Fruit fly (Drosophila melanogaster) whole organism, embryonic: ENCODE results near the gene Evi5.

Source experiments
- BEAF-32 ChIP-seq: fragments of 200-800 bp; sonication (Bioruptor generic); optimal IDR thresholded peaks from 3 replicates; lab custom pipeline; 2017; ENCODE audit warnings: missing biosample characterization, missing genetic modification characterization, mild to moderate bottlenecking, moderate library complexity, missing genetic modification reagents
- Bgb ChIP-seq: fragments of 200-800 bp; sonication (Bioruptor generic); IDR thresholded peaks from 2 replicates; pipeline ENCODE4 v1.3.6; 2022; ENCODE audit warnings: missing biosample characterization, missing genetic modification characterization; ENCODE audit not compliant: partially characterized antibody
- Blimp-1 ChIP-seq: fragments of 200-800 bp; sonication (Bioruptor generic); optimal IDR thresholded peaks from 3 replicates; lab custom pipeline; 2018; ENCODE audit warnings: missing biosample characterization, missing genetic modification characterization, mild to moderate bottlenecking, moderate library complexity, missing genetic modification reagents
- Bteb2 ChIP-seq: fragments of 200-800 bp; sonication (Bioruptor generic); optimal IDR thresholded peaks from 2 replicates; lab custom pipeline; 2016; ENCODE audit warnings: missing biosample characterization, missing genetic modification characterization
- CG1024 ChIP-seq: fragments of 200-800 bp; sonication (Bioruptor generic); IDR thresholded peaks from 2 replicates; pipeline ENCODE4 v1.3.6; 2022; ENCODE audit warnings: missing biosample characterization, missing genetic modification characterization
- CG10321 ChIP-seq: fragments of 200-800 bp; sonication (Bioruptor generic); IDR thresholded peaks from 2 replicates; pipeline ENCODE4 v1.3.6; 2022; ENCODE audit warnings: missing biosample characterization, missing genetic modification characterization
- CG11695 ChIP-seq: fragments of 200-800 bp; sonication (Bioruptor generic); IDR thresholded peaks from 3 replicates; pipeline ENCODE4 v1.3.6; 2022; ENCODE audit warnings: missing biosample characterization, missing genetic modification characterization
- CG12104 ChIP-seq: fragments of 200-800 bp; sonication (Bioruptor generic); optimal IDR thresholded peaks from 3 replicates; lab custom pipeline; 2016; ENCODE audit warnings: missing biosample characterization, missing genetic modification characterization
- CG12219 ChIP-seq: fragments of 200-800 bp; sonication (Bioruptor generic); optimal IDR thresholded peaks from 3 replicates; lab custom pipeline; 2018; ENCODE audit warnings: missing biosample characterization, mild to moderate bottlenecking, missing genetic modification characterization
- CG13287 ChIP-seq: fragments of 200-800 bp; sonication (Bioruptor generic); IDR thresholded peaks from 2 replicates; pipeline ENCODE4 v1.3.6; 2022; ENCODE audit warnings: missing biosample characterization, missing genetic modification characterization; ENCODE audit not compliant: partially characterized antibody
- CG13624 ChIP-seq: fragments of 200-800 bp; sonication (Bioruptor generic); optimal IDR thresholded peaks from 2 replicates; lab custom pipeline; 2016; ENCODE audit warnings: missing biosample characterization, missing genetic modification characterization
- CG13775 ChIP-seq: fragments of 200-800 bp; sonication (Bioruptor generic); optimal IDR thresholded peaks from 3 replicates; lab custom pipeline; 2017; ENCODE audit warnings: missing biosample characterization, mild to moderate bottlenecking, missing genetic modification characterization
- CG18619 ChIP-seq: fragments of 200-800 bp; sonication (Bioruptor generic); optimal IDR thresholded peaks from 3 replicates; lab custom pipeline; 2017; ENCODE audit warnings: missing biosample characterization, mild to moderate bottlenecking, missing genetic modification characterization
- CG31224 ChIP-seq: fragments of 200-800 bp; sonication (Bioruptor generic); IDR thresholded peaks from 2 replicates; pipeline ENCODE4 v1.3.6; 2022; ENCODE audit warnings: missing biosample characterization, missing genetic modification characterization
- CG31365 ChIP-seq: fragments of 200-800 bp; sonication (Bioruptor generic); optimal IDR thresholded peaks from 2 replicates; lab custom pipeline; 2018; ENCODE audit warnings: missing biosample characterization, mild to moderate bottlenecking, missing genetic modification characterization
- CG4282 ChIP-seq: fragments of 200-800 bp; sonication (Bioruptor generic); optimal IDR thresholded peaks from 2 replicates; lab custom pipeline; 2016; ENCODE audit warnings: missing biosample characterization, missing genetic modification characterization
- CG5245 ChIP-seq: fragments of 200-800 bp; sonication (Bioruptor generic); optimal IDR thresholded peaks from 3 replicates; lab custom pipeline; 2016; ENCODE audit warnings: missing biosample characterization, missing genetic modification characterization
- CG8388 ChIP-seq: fragments of 200-800 bp; sonication (Bioruptor generic); optimal IDR thresholded peaks from 2 replicates; lab custom pipeline; 2019; ENCODE audit warnings: missing biosample characterization, mild to moderate bottlenecking, missing genetic modification characterization, moderate library complexity
- CTCF ChIP-seq: fragments of 200-800 bp; sonication (Bioruptor generic); optimal IDR thresholded peaks from 2 replicates; lab custom pipeline; 2017; ENCODE audit warnings: missing biosample characterization, mild to moderate bottlenecking, missing genetic modification characterization, moderate library complexity
- Dbx ChIP-seq: fragments of 200-800 bp; sonication (Bioruptor generic); IDR thresholded peaks from 3 replicates; pipeline ENCODE4 v1.3.6; 2022; ENCODE audit warnings: missing biosample characterization, missing genetic modification characterization
- Elba2 ChIP-seq: fragments of 200-800 bp; sonication (Bioruptor generic); optimal IDR thresholded peaks from 3 replicates; lab custom pipeline; 2016; ENCODE audit warnings: missing biosample characterization, missing genetic modification characterization
- Fer3 ChIP-seq: fragments of 200-800 bp; sonication (Bioruptor generic); optimal IDR thresholded peaks from 2 replicates; lab custom pipeline; 2018; ENCODE audit warnings: missing biosample characterization, mild to moderate bottlenecking, missing genetic modification characterization, moderate library complexity
- Mad ChIP-seq: fragments of 200-800 bp; sonication (Bioruptor generic); optimal IDR thresholded peaks from 2 replicates; lab custom pipeline; 2016; ENCODE audit warnings: missing biosample characterization, missing genetic modification characterization
- NC2α ChIP-seq: fragments of 200-800 bp; sonication (Bioruptor generic); optimal IDR thresholded peaks from 2 replicates; lab custom pipeline; 2016; ENCODE audit warnings: missing biosample characterization, missing genetic modification characterization
- Rx ChIP-seq: fragments of 200-800 bp; sonication (Bioruptor generic); IDR thresholded peaks from 2 replicates; pipeline ENCODE4 v1.3.6; 2022; ENCODE audit warnings: missing biosample characterization, missing genetic modification characterization
- Scr ChIP-seq: fragments of 200-800 bp; sonication (Bioruptor generic); IDR thresholded peaks from 2 replicates; pipeline ENCODE4 v1.3.6; 2022; ENCODE audit warnings: missing biosample characterization, missing genetic modification characterization; ENCODE audit not compliant: partially characterized antibody
- Sox102F ChIP-seq: fragments of 200-800 bp; sonication (Bioruptor generic); optimal IDR thresholded peaks from 2 replicates; lab custom pipeline; 2018; ENCODE audit warnings: missing biosample characterization, mild to moderate bottlenecking, missing genetic modification characterization, moderate library complexity
- az2 ChIP-seq: fragments of 200-800 bp; sonication (Bioruptor generic); optimal IDR thresholded peaks from 3 replicates; lab custom pipeline; 2016; ENCODE audit warnings: missing biosample characterization, missing genetic modification characterization
- br ChIP-seq: fragments of >200 bp; optimal IDR thresholded peaks from 2 replicates; lab custom pipeline; 2017
- cas ChIP-seq: fragments of 200-800 bp; sonication (Bioruptor generic); IDR thresholded peaks from 2 replicates; pipeline ENCODE4 v1.3.6; 2022; ENCODE audit warnings: missing biosample characterization, missing genetic modification characterization
- cato ChIP-seq: fragments of 200-800 bp; sonication (Bioruptor generic); optimal IDR thresholded peaks from 2 replicates; lab custom pipeline; 2016; ENCODE audit warnings: missing biosample characterization, missing genetic modification characterization, borderline replicate concordance
- chm ChIP-seq: fragments of 200-800 bp; sonication (Bioruptor generic); IDR thresholded peaks from 2 replicates; pipeline ENCODE4 v1.3.6; 2022; ENCODE audit warnings: missing biosample characterization, missing genetic modification characterization
- dan ChIP-seq: fragments of 200-800 bp; sonication (Bioruptor generic); IDR thresholded peaks from 2 replicates; pipeline ENCODE4 v1.3.6; 2022; ENCODE audit warnings: missing biosample characterization, missing genetic modification characterization
- eve ChIP-seq, 2 experiments: fragments of >200 bp; optimal IDR thresholded peaks; 2 replicates each; lab custom pipeline; 2017; ENCODE audit warnings: missing biosample characterization in 2 of 2, missing genetic modification characterization in 2 of 2
- ewg ChIP-seq: fragments of 200-800 bp; sonication (Bioruptor generic); optimal IDR thresholded peaks from 3 replicates; lab custom pipeline; 2017; ENCODE audit warnings: mild to moderate bottlenecking, missing biosample characterization, missing genetic modification reagents, missing genetic modification characterization
- fd64A ChIP-seq: fragments of 200-800 bp; sonication (Bioruptor generic); optimal IDR thresholded peaks from 3 replicates; lab custom pipeline; 2018; ENCODE audit warnings: missing biosample characterization, mild to moderate bottlenecking, missing genetic modification characterization
- ftz-f1 ChIP-seq: fragments of 200-800 bp; sonication (Bioruptor generic); optimal IDR thresholded peaks from 2 replicates; lab custom pipeline; 2016; ENCODE audit warnings: missing biosample characterization, missing genetic modification characterization
- kay ChIP-seq: fragments of 200-800 bp; sonication (Bioruptor generic); optimal IDR thresholded peaks from 2 replicates; lab custom pipeline; 2016; ENCODE audit warnings: missing biosample characterization, missing genetic modification characterization
- lola ChIP-seq, 3 experiments: fragments of >200 bp in 2 of 3; fragments of 200-800 bp in 1 of 3; sonication (Bioruptor generic) in 1 of 3; optimal IDR thresholded peaks; 2 replicates each; lab custom pipeline; 2017 to 2019; ENCODE audit warnings: missing biosample characterization in 3 of 3, missing genetic modification characterization in 3 of 3, mild to moderate bottlenecking in 1 of 3, moderate library complexity in 1 of 3
- nmo ChIP-seq: fragments of 200-800 bp; sonication (Bioruptor generic); optimal IDR thresholded peaks from 2 replicates; lab custom pipeline; 2018; ENCODE audit warnings: missing biosample characterization, mild to moderate bottlenecking, missing genetic modification characterization, moderate library complexity
- p53 ChIP-seq: fragments of 200-800 bp; sonication (Bioruptor generic); optimal IDR thresholded peaks from 2 replicates; lab custom pipeline; 2016; ENCODE audit warnings: missing biosample characterization, missing genetic modification characterization
- ro ChIP-seq: fragments of 200-800 bp; sonication (Bioruptor generic); IDR thresholded peaks from 2 replicates; pipeline ENCODE4 v1.3.6; 2022; ENCODE audit warnings: missing biosample characterization, missing genetic modification characterization
- scrt ChIP-seq: fragments of 200-800 bp; sonication (Bioruptor generic); optimal IDR thresholded peaks from 2 replicates; lab custom pipeline; 2018; ENCODE audit warnings: missing biosample characterization, mild to moderate bottlenecking, missing genetic modification characterization, moderate library complexity
- seq ChIP-seq: fragments of 200-800 bp; sonication (Bioruptor generic); IDR thresholded peaks from 2 replicates; pipeline ENCODE4 v1.3.6; 2022; ENCODE audit warnings: missing biosample characterization, missing genetic modification characterization
- ssp ChIP-seq: fragments of 200-800 bp; sonication (Bioruptor generic); IDR thresholded peaks from 2 replicates; pipeline ENCODE4 v1.3.6; 2022; ENCODE audit warnings: missing biosample characterization, missing genetic modification characterization
- tll ChIP-seq, 2 experiments: fragments of 200-800 bp in 1 of 2; fragments of >200 bp in 1 of 2; sonication (Bioruptor generic) in 1 of 2; optimal IDR thresholded peaks; 2 replicates each; lab custom pipeline; 2017 to 2019; ENCODE audit warnings: missing biosample characterization in 2 of 2, missing genetic modification characterization in 2 of 2, mild to moderate bottlenecking in 1 of 2, moderate library complexity in 1 of 2
- twi ChIP-seq: fragments of 200-800 bp; optimal IDR thresholded peaks from 2 replicates; lab custom pipeline; 2019; ENCODE audit warnings: missing biosample characterization, mild to moderate bottlenecking, missing genetic modification characterization, moderate library complexity
- unpg ChIP-seq: fragments of 200-800 bp; sonication (Bioruptor generic); optimal IDR thresholded peaks from 3 replicates; lab custom pipeline; 2018; ENCODE audit warnings: missing biosample characterization, mild to moderate bottlenecking, missing genetic modification characterization, moderate library complexity
- vvl ChIP-seq: fragments of 200-800 bp; sonication (Bioruptor generic); IDR thresholded peaks from 2 replicates; pipeline ENCODE4 v1.3.6; 2022; ENCODE audit warnings: missing biosample characterization, missing genetic modification characterization
- zfh2 ChIP-seq: fragments of 200-800 bp; sonication (Bioruptor generic); optimal IDR thresholded peaks from 2 replicates; lab custom pipeline; 2016; ENCODE audit warnings: missing biosample characterization, missing genetic modification characterization

Evi5 gene

dm6 chrX:11446792-11447405, 7.3 kb downstream of the Evi5 start (continued):
- TF ChIP-seq Blimp-1 (GFP tag; lab: Kevin White, UChicago) (peak; percentile 29), CG11695 (GFP tag; lab: Robert Waterston, UW) (peak; percentile 73; the same call in 2 of the 3 replicates), twi (tag; lab: Kevin White, UChicago) (no peak), ro (no peak), cas (GFP tag; lab: Robert Waterston, UW) (peak; percentile 50; the same call in 1 of the 2 replicates), chm (peak; percentile 73), Bgb (GFP tag; lab: Robert Waterston, UW) (no peak), unpg (GFP tag; lab: Kevin White, UChicago) (peak; percentile 73), ewg (GFP tag; lab: Kevin White, UChicago) (peak; percentile 19), CG13287 (GFP tag; lab: Robert Waterston, UW) (peak; percentile 29), CG31224 (peak; percentile 85), fd64A (GFP tag; lab: Kevin White, UChicago) (no peak), Scr (GFP tag; lab: Robert Waterston, UW) (no peak), tll (GFP tag; optimal IDR thresholded peaks at IDR 0.05; lab: Kevin White, UChicago) (no peak), br (no peak), Rx (GFP tag; lab: Robert Waterston, UW) (peak; percentile 62), Mad (GFP tag; lab: Kevin White, UChicago) (peak; percentile 57), vvl (GFP tag; lab: Robert Waterston, UW) (peak; percentile 90), CG4282 (peak; percentile 59), CG1024 (GFP tag; lab: Robert Waterston, UW) (0 out of 2 replicates have a peak, but pooled peaks have one; percentile 40), CG12104 (GFP tag; lab: Kevin White, UChicago) (peak; percentile 35), Bteb2 (GFP tag; lab: Kevin White, UChicago) (peak; percentile 78), CG10321 (GFP tag; lab: Robert Waterston, UW) (0 out of 2 replicates have a peak, but pooled peaks have one; percentile 27), CG31365 (tag; lab: Kevin White, UChicago) (peak; percentile 39), Dbx (GFP tag; lab: Robert Waterston, UW) (peak; percentile 92), ssp (GFP tag; lab: Robert Waterston, UW) (peak; percentile 31; the same call in 1 of the 2 replicates), ftz-f1 (peak; percentile 48), CG18619 (GFP tag; lab: Kevin White, UChicago) (peak; percentile 78), zfh2 (GFP tag; lab: Kevin White, UChicago) (peak; percentile 92), dan (GFP tag; lab: Robert Waterston, UW) (no peak), scrt (GFP tag; lab: Kevin White, UChicago) (peak; percentile 80), CG12219 (GFP tag; lab: Kevin White, UChicago) (peak; percentile 58), p53 (GFP tag; lab: Kevin White, UChicago) (no peak), CG5245 (peak; percentile 49), Elba2 (GFP tag; lab: Kevin White, UChicago) (no peak), az2 (peak; percentile 57), CG13624 (GFP tag; lab: Kevin White, UChicago) (peak; percentile 90), NC2α (GFP tag; lab: Kevin White, UChicago) (peak; percentile 33), nmo (peak; percentile 54), Fer3 (tag; lab: Kevin White, UChicago) (peak; percentile 91), CTCF (GFP tag; lab: Kevin White, UChicago) (no peak), BEAF-32 (GFP tag; lab: Kevin White, UChicago) (no peak), lola (GFP tag; optimal IDR thresholded peaks at IDR 0.05; lab: Kevin White, UChicago) (no peak), CG8388 (no peak), seq (GFP tag; lab: Robert Waterston, UW) (peak; percentile 66), kay (peak; percentile 46), eve (GFP tag; optimal IDR thresholded peaks at IDR 0.05; lab: Kevin White, UChicago) (no peak), CG13775 (GFP tag; lab: Kevin White, UChicago) (peak; percentile 59), cato (GFP tag; lab: Kevin White, UChicago) (no peak), Sox102F (GFP tag; lab: Kevin White, UChicago) (peak; percentile 65)
